Worm (Caenorhabditis elegans) whole organism, early embryonic: ENCODE measurements around the gene C07E3.9.

Experiments used
- aly-1 ChIP-seq: sonication (generic microtip); optimal IDR thresholded peaks from 2 replicates; lab custom pipeline; 2016; ENCODE audit warnings: missing genetic modification characterization, missing compliant biosample characterization
- ama-1 ChIP-seq: fragments of 150-350 bp; optimal IDR thresholded peaks from 2 replicates; lab custom pipeline; 2014
- flt-1 ChIP-seq: fragments of 200-800 bp; sonication (Bioruptor generic); IDR thresholded peaks from 2 replicates; pipeline ENCODE4 v1.3.6; 2022; ENCODE audit warnings: missing genetic modification characterization, missing compliant biosample characterization
- hnd-1 ChIP-seq: sonication (generic microtip); optimal IDR thresholded peaks from 2 replicates; lab custom pipeline; 2016; ENCODE audit warnings: missing genetic modification characterization, missing compliant biosample characterization

DNA sequence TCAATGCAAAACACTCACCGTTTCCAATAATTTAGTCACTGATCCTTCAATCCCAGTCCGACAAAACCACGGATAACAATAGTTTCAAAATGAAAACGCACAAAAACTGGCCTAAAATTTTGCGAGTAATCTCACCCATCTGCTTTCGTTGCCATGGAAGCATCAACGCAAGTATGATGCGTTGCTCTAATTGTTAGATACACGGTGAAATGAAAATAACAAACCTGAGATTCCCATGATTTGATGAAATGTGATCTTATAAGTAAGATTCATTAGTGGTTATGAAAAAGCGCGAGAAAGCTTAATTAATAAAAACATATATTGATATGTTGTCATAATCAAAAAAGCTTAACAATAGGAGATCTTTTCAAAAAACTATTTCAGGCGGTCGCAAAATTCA is 16.6 kb downstream of the C07E3.9 start, which contains the start of gene ceh-57:
- TF ChIP-seq ama-1 (lab: Kevin White, UChicago) (peak; percentile 65), hnd-1 (tag; lab: Kevin White, UChicago) (no peak), flt-1 (GFP tag; lab: Robert Waterston, UW) (no peak), aly-1 (tag; lab: Kevin White, UChicago) (no peak)
